Fruit fly (Drosophila melanogaster) whole organism, adult: ENCODE measurements around the gene Nup107.

Experiments used
- CG11617 ChIP-seq: fragments of 200-800 bp; sonication (Bioruptor generic); optimal IDR thresholded peaks from 2 replicates; lab custom pipeline; 2017; ENCODE audit warnings: mild to moderate bottlenecking, missing biosample characterization, missing genetic modification reagents, missing genetic modification characterization
- CG14711 ChIP-seq: fragments of 200-800 bp; sonication (Bioruptor generic); optimal IDR thresholded peaks from 2 replicates; lab custom pipeline; 2018; ENCODE audit warnings: missing biosample characterization, mild to moderate bottlenecking, missing genetic modification characterization, moderate library complexity
- CG1620 ChIP-seq: fragments of 200-800 bp; sonication (Bioruptor generic); optimal IDR thresholded peaks from 2 replicates; lab custom pipeline; 2016; ENCODE audit warnings: missing biosample characterization, missing genetic modification characterization
- CG33017 ChIP-seq: fragments of 200-800 bp; sonication (Bioruptor generic); optimal IDR thresholded peaks from 2 replicates; lab custom pipeline; 2018; ENCODE audit warnings: missing biosample characterization, mild to moderate bottlenecking, missing genetic modification characterization, moderate library complexity
- CG5204 ChIP-seq: fragments of 200-800 bp; sonication (Bioruptor generic); optimal IDR thresholded peaks from 2 replicates; lab custom pipeline; 2016; ENCODE audit warnings: missing biosample characterization, missing genetic modification characterization
- CG7101 ChIP-seq: fragments of 200-800 bp; sonication (Bioruptor generic); optimal IDR thresholded peaks from 2 replicates; lab custom pipeline; 2018; ENCODE audit warnings: missing biosample characterization, mild to moderate bottlenecking, missing genetic modification characterization, moderate library complexity
- Clk ChIP-seq: fragments of 200-800 bp; sonication (Bioruptor generic); optimal IDR thresholded peaks from 2 replicates; lab custom pipeline; 2017; ENCODE audit warnings: missing biosample characterization, missing genetic modification characterization
- bab1 ChIP-seq: fragments of 200-800 bp; sonication (Bioruptor generic); optimal IDR thresholded peaks from 3 replicates; lab custom pipeline; 2019; ENCODE audit warnings: missing biosample characterization, mild to moderate bottlenecking, missing genetic modification characterization, moderate library complexity
- cnc ChIP-seq, 2 experiments: fragments of >200 bp; optimal IDR thresholded peaks; 2 replicates each; lab custom pipeline; 2017
- kay ChIP-seq: fragments of 200-800 bp; sonication (Bioruptor generic); peaks from one replicate; lab custom pipeline; 2016; ENCODE audit warnings: missing biosample characterization, missing genetic modification characterization, borderline replicate concordance
- toe ChIP-seq: fragments of 200-800 bp; sonication (Bioruptor generic); optimal IDR thresholded peaks from 2 replicates; lab custom pipeline; 2016; ENCODE audit warnings: missing biosample characterization, missing genetic modification characterization

DNA sequence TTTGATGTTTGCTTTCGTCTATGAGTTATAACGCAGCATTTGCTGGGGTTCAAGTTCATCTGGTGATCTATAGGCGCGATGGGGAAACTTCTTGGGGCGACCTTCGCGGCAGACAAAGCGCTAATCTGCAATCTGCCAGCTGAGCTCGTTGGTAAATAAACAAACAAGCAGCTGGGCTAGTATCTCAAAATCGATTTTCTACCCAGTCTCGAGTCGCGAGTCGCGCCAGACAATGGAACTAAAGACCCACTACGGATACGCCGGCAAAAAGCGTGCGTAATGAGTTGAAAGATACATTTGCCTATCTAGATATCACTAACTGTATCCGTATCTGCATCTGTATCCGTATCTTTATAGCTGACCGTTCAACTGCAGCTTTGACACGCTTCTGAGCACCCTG lies 17.7 kb upstream of the Nup107 start:
- TF ChIP-seq Clk (GFP tag; lab: Kevin White, UChicago) (no peak), CG33017 (tag; lab: Kevin White, UChicago) (no peak), CG5204 (GFP tag; lab: Kevin White, UChicago) (no peak), cnc (optimal IDR thresholded peaks at IDR 0.05; lab: Kevin White, UChicago) (no peak), kay (no peak), CG1620 (GFP tag; lab: Kevin White, UChicago) (no peak), CG14711 (no peak), CG11617 (no peak), bab1 (GFP tag; lab: Kevin White, UChicago) (no peak), CG7101 (tag; lab: Kevin White, UChicago) (no peak), toe (no peak)
